Fruit fly (Drosophila melanogaster): ENCODE results near the gene spo.

- no peak for TF ChIP-seq Ets21C (GFP tag; optimal IDR thresholded peaks at IDR 0.05)
- no peak for TF ChIP-seq spab (GFP tag; optimal IDR thresholded peaks at IDR 0.05)
- TF ChIP-seq eg (GFP tag; IDR thresholded peaks at IDR 0.05), result no peak
- TF ChIP-seq CG6854 (GFP tag; optimal IDR thresholded peaks at IDR 0.05), result no peak
- no peak for TF ChIP-seq topi (GFP tag; optimal IDR thresholded peaks at IDR 0.05)
- TF ChIP-seq Eip93F (GFP tag; optimal IDR thresholded peaks at IDR 0.05), result no peak
- TF ChIP-seq Sox102F (GFP tag; optimal IDR thresholded peaks at IDR 0.05), result no peak
- TF ChIP-seq Gug (GFP tag; IDR thresholded peaks at IDR 0.05), result no peak
- TF ChIP-seq Ets96B (tag; optimal IDR thresholded peaks at IDR 0.05), result no peak
- TF ChIP-seq achi (GFP tag; optimal IDR thresholded peaks at IDR 0.05), result no peak
- TF ChIP-seq CG8319 (GFP tag; optimal IDR thresholded peaks at IDR 0.05), result no peak
- TF ChIP-seq svp (GFP tag), result peak; percentile 67
- no peak for TF ChIP-seq dsx (GFP tag; optimal IDR thresholded peaks at IDR 0.05; ENCODE audit: poor library complexity, severe bottlenecking)
- no peak for TF ChIP-seq Sox14 (GFP tag; optimal IDR thresholded peaks at IDR 0.05)
These were observed 47.1 kb upstream of the spo start for dm6 chr3L:5639474-5639873.
